Fruit fly (Drosophila melanogaster) S2 (cell line): ENCODE data around the gene Vm34Ca.

ENCODE experiments used
- CG8478 ChIP-seq: fragments of >200 bp; optimal IDR thresholded peaks from 2 replicates; lab custom pipeline; 2018
- CTCF ChIP-seq, 2 experiments: fragments of >200 bp; optimal IDR thresholded peaks; 2 replicates each; lab custom pipeline; 2018

DNA sequence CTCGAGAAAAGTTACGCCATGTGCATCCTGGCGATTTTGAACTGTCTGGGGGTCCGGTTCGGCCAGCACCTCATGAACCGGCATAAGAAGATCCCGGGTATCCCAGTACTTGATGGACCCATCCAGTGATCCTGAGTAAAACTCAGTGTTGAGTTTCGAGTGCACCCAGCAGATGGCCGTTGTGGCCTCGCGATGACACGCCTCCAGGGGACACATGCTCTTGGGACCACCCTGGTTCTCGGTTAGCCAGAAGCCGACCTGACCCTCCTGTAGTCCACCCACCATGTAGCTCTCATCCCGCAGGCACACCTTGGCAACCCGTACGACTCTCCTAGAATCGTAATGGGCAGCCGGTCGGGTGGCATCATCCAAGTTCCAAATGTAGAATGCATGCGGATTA lies 14.0 kb downstream of the Vm34Ca start:
- TF ChIP-seq CG8478 (lab: Kevin White, UChicago) (no peak), CTCF (optimal IDR thresholded peaks at IDR 0.05; lab: Kevin White, UChicago) (no peak)
